Worm (Caenorhabditis elegans) whole organism, young adult: ENCODE results near the gene trpp-11.

Source experiments
- Y53F4B.3 ChIP-seq: fragments of 200-800 bp; sonication (Bioruptor generic); IDR thresholded peaks from 2 replicates; pipeline ENCODE4 v1.3.6; 2022; ENCODE audit warnings: missing genetic modification reagents, missing genetic modification characterization, missing compliant biosample characterization
- ama-1 ChIP-seq, 3 experiments: fragments of 150-350 bp in 1 of 3; sonication (generic microtip) in 2 of 3; optimal IDR thresholded peaks; 2 replicates each; lab custom pipeline; 2014 to 2018; ENCODE audit warnings: missing biosample characterization in 2 of 3, missing genetic modification characterization in 2 of 3, missing genetic modification reagents in 2 of 3
- attf-3 ChIP-seq: fragments of 200-800 bp; sonication (Bioruptor generic); conservative IDR thresholded peaks from 2 replicates; pipeline ENCODE4 v1.3.6; 2022; ENCODE audit warnings: missing genetic modification reagents, missing genetic modification characterization, missing compliant biosample characterization
- bed-2 ChIP-seq: fragments of 200-800 bp; sonication (Bioruptor generic); IDR thresholded peaks from 2 replicates; pipeline ENCODE4 v1.3.6; 2022; ENCODE audit warnings: missing genetic modification reagents, missing genetic modification characterization, missing compliant biosample characterization
- dox-1 ChIP-seq: fragments of 200-800 bp; sonication (Bioruptor generic); IDR thresholded peaks from 2 replicates; pipeline ENCODE4 v1.3.6; 2022; ENCODE audit warnings: missing genetic modification reagents, missing genetic modification characterization, missing compliant biosample characterization
- madf-6 ChIP-seq: fragments of 200-800 bp; sonication (Bioruptor generic); IDR thresholded peaks from 2 replicates; pipeline ENCODE4 v1.3.6; 2022; ENCODE audit warnings: missing genetic modification reagents, missing genetic modification characterization, missing compliant biosample characterization
- mes-4 ChIP-seq: sonication (generic microtip); optimal IDR thresholded peaks from 2 replicates; lab custom pipeline; 2016; ENCODE audit warnings: missing genotype, missing genetic modification characterization, missing compliant biosample characterization
- nhr-179 ChIP-seq: sonication (generic microtip); optimal IDR thresholded peaks from 2 replicates; lab custom pipeline; 2016; ENCODE audit warnings: mild to moderate bottlenecking, missing genetic modification characterization, missing compliant biosample characterization
- pha-4 ChIP-seq: fragments of 150-350 bp; sonication (generic microtip); optimal IDR thresholded peaks from 2 replicates; lab custom pipeline; 2014; ENCODE audit warnings: missing biosample characterization, missing genetic modification reagents, missing genetic modification characterization
- repo-1 ChIP-seq: sonication (generic microtip); optimal IDR thresholded peaks from 2 replicates; lab custom pipeline; 2017; ENCODE audit warnings: mild to moderate bottlenecking, missing genetic modification characterization, missing compliant biosample characterization
- tbx-9 ChIP-seq: sonication (generic microtip); optimal IDR thresholded peaks from 2 replicates; lab custom pipeline; 2016; ENCODE audit warnings: borderline replicate concordance, missing genetic modification characterization, inconsistent platforms, missing compliant biosample characterization
- unc-130 ChIP-seq: sonication (generic microtip); optimal IDR thresholded peaks from 2 replicates; lab custom pipeline; 2016; ENCODE audit warnings: missing genetic modification reagents, missing genetic modification characterization, missing compliant biosample characterization

- TF ChIP-seq repo-1 (no peak), pha-4 (tag; lab: Kevin White, UChicago) (no peak), bed-2 (GFP tag; lab: Robert Waterston, UW) (no peak), attf-3 (GFP tag; lab: Robert Waterston, UW) (no peak), tbx-9 (tag; lab: Kevin White, UChicago) (no peak), madf-6 (GFP tag; lab: Robert Waterston, UW) (no peak), nhr-179 (tag; lab: Kevin White, UChicago) (no peak), mes-4 (tag; lab: Kevin White, UChicago) (no peak), ama-1 (optimal IDR thresholded peaks at IDR 0.05; lab: Kevin White, UChicago) (no peak), ama-1 (GFP tag; optimal IDR thresholded peaks at IDR 0.05; lab: Kevin White, UChicago) (no peak), Y53F4B.3 (GFP tag; lab: Robert Waterston, UW) (no peak), unc-130 (no peak), dox-1 (GFP tag; lab: Robert Waterston, UW) (no peak)
Observed at ce11 chrIII:822546-823272, 27.8 kb downstream of the trpp-11 start, which contains the start of gene clec-149.
